Fruit fly (Drosophila melanogaster) whole organism, wandering third instar larva: ENCODE data around the gene CG7556.

ENCODE experiments used
- Dfd ChIP-seq: fragments of >200 bp; optimal IDR thresholded peaks from 2 replicates; lab custom pipeline; 2017; ENCODE audit warnings: missing biosample characterization, missing genetic modification characterization
- br ChIP-seq: fragments of 200-800 bp; sonication (Bioruptor generic); optimal IDR thresholded peaks from 2 replicates; lab custom pipeline; 2016; ENCODE audit warnings: missing biosample characterization, missing genetic modification characterization
- h ChIP-seq: fragments of 200-800 bp; sonication (Bioruptor generic); optimal IDR thresholded peaks from 3 replicates; lab custom pipeline; 2016; ENCODE audit warnings: missing biosample characterization, mild to moderate bottlenecking, missing genetic modification characterization
- usp ChIP-seq: fragments of >200 bp; optimal IDR thresholded peaks from 2 replicates; lab custom pipeline; 2017; ENCODE audit warnings: missing biosample characterization, missing genetic modification characterization

dm6 chrX:19208014-19208413 is 28.4 kb upstream of the CG7556 start, which contains the start of gene Ulp1:
- TF ChIP-seq Dfd (GFP tag; lab: Kevin White, UChicago) (no peak), usp (GFP tag; lab: Kevin White, UChicago) (no peak), h (GFP tag; lab: Kevin White, UChicago) (no peak), br (GFP tag; lab: Kevin White, UChicago) (no peak)
